Worm (Caenorhabditis elegans) whole organism, L4 larva: ENCODE measurements around the gene skr-19.

Source experiments
- F26F4.8 ChIP-seq: fragments of 200-800 bp; sonication (Bioruptor generic); conservative IDR thresholded peaks from 2 replicates; pipeline ENCODE4 v1.3.6; 2022; ENCODE audit warnings: missing genetic modification characterization, missing compliant biosample characterization
- F37D6.2 ChIP-seq: sonication (generic microtip); optimal IDR thresholded peaks from 2 replicates; lab custom pipeline; 2016; ENCODE audit warnings: mild to moderate bottlenecking, missing genetic modification characterization, missing compliant biosample characterization
- F49E8.2 ChIP-seq: sonication (generic microtip); optimal IDR thresholded peaks from 2 replicates; lab custom pipeline; 2016; ENCODE audit warnings: missing compliant biosample characterization, mild to moderate bottlenecking, missing genetic modification characterization, borderline replicate concordance
- R02D3.7 ChIP-seq: fragments of 150-350 bp; sonication (generic microtip); optimal IDR thresholded peaks from 3 replicates; lab custom pipeline; 2014; ENCODE audit warnings: missing biosample characterization, missing genetic modification characterization
- T26A8.4 ChIP-seq: fragments of 200-800 bp; sonication (Bioruptor generic); IDR thresholded peaks from 2 replicates; pipeline ENCODE4 v1.3.6; 2022; ENCODE audit warnings: missing genetic modification characterization, missing compliant biosample characterization
- Y75B8A.6 ChIP-seq: fragments of 200-800 bp; sonication (Bioruptor generic); IDR thresholded peaks from 2 replicates; pipeline ENCODE4 v1.3.6; 2022; ENCODE audit warnings: missing genetic modification reagents, missing genetic modification characterization, missing compliant biosample characterization
- ZK337.2 ChIP-seq: fragments of 200-800 bp; sonication (Bioruptor generic); IDR thresholded peaks from 2 replicates; pipeline ENCODE4 v1.3.6; 2022; ENCODE audit warnings: missing genetic modification reagents, missing genetic modification characterization, missing compliant biosample characterization
- aha-1 ChIP-seq: fragments of 150-350 bp; peaks from one replicate; lab custom pipeline; 2014; ENCODE audit warnings: missing biosample characterization, missing genetic modification characterization
- aly-2 ChIP-seq: sonication (generic microtip); optimal IDR thresholded peaks from 2 replicates; lab custom pipeline; 2018; ENCODE audit warnings: missing biosample characterization, missing genetic modification characterization
- ama-1 ChIP-seq: fragments of 150-350 bp; optimal IDR thresholded peaks from 2 replicates; lab custom pipeline; 2014; ENCODE audit warnings: inconsistent platforms, mixed read lengths
- attf-4 ChIP-seq: sonication (generic microtip); optimal IDR thresholded peaks from 3 replicates; lab custom pipeline; 2017; ENCODE audit warnings: missing biosample characterization, missing genetic modification characterization
- ceh-20 ChIP-seq: fragments of 200-800 bp; sonication (Bioruptor generic); IDR thresholded peaks from 2 replicates; pipeline ENCODE4 v1.3.6; 2022; ENCODE audit warnings: missing genetic modification reagents, missing genetic modification characterization, missing compliant biosample characterization
- ceh-62 ChIP-seq: sonication (generic microtip); optimal IDR thresholded peaks from 2 replicates; lab custom pipeline; 2017; ENCODE audit warnings: missing biosample characterization, missing genetic modification characterization
- daf-12 ChIP-seq: fragments of 150-350 bp; optimal IDR thresholded peaks from 2 replicates; lab custom pipeline; 2014; ENCODE audit warnings: missing biosample characterization, missing genetic modification reagents, missing genetic modification characterization
- daf-16 ChIP-seq, 3 experiments: sonication (generic microtip); optimal IDR thresholded peaks; 2 replicates each; lab custom pipeline; 2016 to 2017; ENCODE audit warnings: missing genetic modification characterization in 3 of 3, missing genetic modification reagents in 3 of 3, mild to moderate bottlenecking in 2 of 3, missing compliant biosample characterization in 2 of 3, missing biosample characterization in 1 of 3, moderate library complexity in 1 of 3
- daf-19 ChIP-seq: fragments of 200-800 bp; sonication (Bioruptor generic); conservative IDR thresholded peaks from 2 replicates; pipeline ENCODE4 v1.3.6; 2022; ENCODE audit warnings: missing genetic modification characterization, missing compliant biosample characterization
- dmd-6 ChIP-seq: fragments of 200-800 bp; sonication (Bioruptor generic); IDR thresholded peaks from 2 replicates; pipeline ENCODE4 v1.3.6; 2022; ENCODE audit warnings: missing genetic modification reagents, missing genetic modification characterization, missing compliant biosample characterization
- egl-27 ChIP-seq: sonication (generic microtip); optimal IDR thresholded peaks from 3 replicates; lab custom pipeline; 2017; ENCODE audit warnings: missing biosample characterization, missing genetic modification reagents, missing genetic modification characterization
- fkh-10 ChIP-seq: fragments of 150-350 bp; optimal IDR thresholded peaks from 2 replicates; lab custom pipeline; 2014; ENCODE audit warnings: missing biosample characterization, missing genetic modification reagents, missing genetic modification characterization
- hlh-30 ChIP-seq: sonication (generic microtip); optimal IDR thresholded peaks from 2 replicates; lab custom pipeline; 2017; ENCODE audit warnings: antibody characterized with exemption, mild to moderate bottlenecking, missing genetic modification characterization, missing compliant biosample characterization; ENCODE audit not compliant: insufficient read depth
- lim-7 ChIP-seq: fragments of 200-800 bp; sonication (Bioruptor generic); IDR thresholded peaks from 2 replicates; pipeline ENCODE4 v1.3.6; 2022; ENCODE audit warnings: missing genetic modification characterization, missing compliant biosample characterization
- lin-13 ChIP-seq: fragments of 150-350 bp; optimal IDR thresholded peaks from 2 replicates; lab custom pipeline; 2014; ENCODE audit warnings: missing biosample characterization, missing genetic modification reagents, missing genetic modification characterization
- lin-38 ChIP-seq: fragments of 200-800 bp; sonication (Bioruptor generic); IDR thresholded peaks from 2 replicates; pipeline ENCODE4 v1.3.6; 2022; ENCODE audit warnings: missing genetic modification reagents, missing genetic modification characterization, missing compliant biosample characterization
- lir-3 ChIP-seq: sonication (generic microtip); optimal IDR thresholded peaks from 2 replicates; lab custom pipeline; 2016; ENCODE audit warnings: mild to moderate bottlenecking, missing genetic modification characterization, missing compliant biosample characterization
- mes-2 ChIP-seq: sonication (generic microtip); optimal IDR thresholded peaks from 2 replicates; lab custom pipeline; 2016; ENCODE audit warnings: missing genotype, mild to moderate bottlenecking, missing genetic modification characterization, missing compliant biosample characterization; ENCODE audit not compliant: poor library complexity, severe bottlenecking
- mxl-2 ChIP-seq: fragments of 200-800 bp; sonication (Bioruptor generic); conservative IDR thresholded peaks from 2 replicates; pipeline ENCODE4 v1.3.6; 2022; ENCODE audit warnings: missing genetic modification reagents, missing genetic modification characterization, missing compliant biosample characterization
- mxl-3 ChIP-seq: fragments of 200-800 bp; sonication (Bioruptor generic); optimal IDR thresholded peaks from 2 replicates; lab custom pipeline; 2018; ENCODE audit warnings: mild to moderate bottlenecking, missing genetic modification characterization, missing compliant biosample characterization
- nhr-10 ChIP-seq: fragments of 150-350 bp; optimal IDR thresholded peaks from 2 replicates; lab custom pipeline; 2014; ENCODE audit warnings: missing biosample characterization, missing genetic modification characterization
- nhr-102 ChIP-seq: sonication (generic microtip); optimal IDR thresholded peaks from 2 replicates; lab custom pipeline; 2016; ENCODE audit warnings: mild to moderate bottlenecking, missing genetic modification characterization, moderate library complexity, missing compliant biosample characterization
- nhr-11 ChIP-seq: fragments of 150-350 bp; optimal IDR thresholded peaks from 2 replicates; lab custom pipeline; 2014; ENCODE audit warnings: missing biosample characterization, missing genetic modification characterization
- nhr-25 ChIP-seq: sonication (generic microtip); optimal IDR thresholded peaks from 2 replicates; lab custom pipeline; 2017; ENCODE audit warnings: missing genetic modification characterization, mild to moderate bottlenecking, missing compliant biosample characterization, antibody characterized with exemption, moderate library complexity, borderline replicate concordance; ENCODE audit not compliant: insufficient read depth
- nhr-28 ChIP-seq: fragments of 150-350 bp; optimal IDR thresholded peaks from 2 replicates; lab custom pipeline; 2014; ENCODE audit warnings: missing biosample characterization, missing genetic modification characterization
- nhr-41 ChIP-seq: fragments of 200-800 bp; sonication (Bioruptor generic); IDR thresholded peaks from 2 replicates; pipeline ENCODE4 v1.3.6; 2022; ENCODE audit warnings: missing genetic modification reagents, missing genetic modification characterization, missing compliant biosample characterization
- nhr-48 ChIP-seq: sonication (generic microtip); optimal IDR thresholded peaks from 2 replicates; lab custom pipeline; 2016; ENCODE audit warnings: mild to moderate bottlenecking, missing genetic modification characterization, missing compliant biosample characterization
- nhr-77 ChIP-seq: fragments of 150-350 bp; optimal IDR thresholded peaks from 2 replicates; lab custom pipeline; 2014; ENCODE audit warnings: missing biosample characterization, missing genetic modification characterization
- pha-4 ChIP-seq, 2 experiments: fragments of 150-350 bp in 1 of 2; fragments of 200-800 bp in 1 of 2; sonication (Bioruptor generic) in 1 of 2; IDR thresholded peaks in 1 of 2; optimal IDR thresholded peaks in 1 of 2; 2 replicates each; pipeline versions ENCODE4 v1.3.6 to Lab custom; 2014 to 2022; ENCODE audit warnings: missing genetic modification characterization in 2 of 2, missing genetic modification reagents in 2 of 2, missing biosample characterization in 1 of 2, missing compliant biosample characterization in 1 of 2
- rbr-2 ChIP-seq: sonication (generic microtip); optimal IDR thresholded peaks from 2 replicates; lab custom pipeline; 2016; ENCODE audit warnings: missing genotype, missing genetic modification characterization, missing compliant biosample characterization
- spr-3 ChIP-seq: fragments of 200-800 bp; sonication (Bioruptor generic); optimal IDR thresholded peaks from 2 replicates; lab custom pipeline; 2018; ENCODE audit warnings: mild to moderate bottlenecking, missing genetic modification characterization, missing compliant biosample characterization
- tra-1 ChIP-seq: fragments of 200-800 bp; sonication (Bioruptor generic); IDR thresholded peaks from 2 replicates; pipeline ENCODE4 v1.3.6; 2022; ENCODE audit warnings: missing genetic modification reagents, missing genetic modification characterization, missing compliant biosample characterization
- unc-62 ChIP-seq, 3 experiments: fragments of 150-350 bp in 1 of 3; sonication (generic microtip); optimal IDR thresholded peaks in 2 of 3; peaks in 1 of 3; 1 replicate in 1 of 3; 2 replicates in 2 of 3; lab custom pipeline; 2014 to 2017; ENCODE audit warnings: missing biosample characterization in 3 of 3, missing genetic modification characterization in 3 of 3, missing genetic modification reagents in 3 of 3, missing genotype in 1 of 3
- ztf-11 ChIP-seq: fragments of 150-350 bp; optimal IDR thresholded peaks from 2 replicates; lab custom pipeline; 2014; ENCODE audit warnings: missing biosample characterization, missing genetic modification characterization
- ztf-7 ChIP-seq: fragments of 150-350 bp; optimal IDR thresholded peaks from 2 replicates; lab custom pipeline; 2014; ENCODE audit warnings: missing biosample characterization, missing genetic modification characterization

The skr-19 gene

ce11 chrX:13200312-13200711, 24.2 kb downstream of the skr-19 start:
- no peak for TF ChIP-seq T26A8.4 (GFP tag; lab: Robert Waterston, UW)
- peak; percentile 57 for TF ChIP-seq aha-1 (tag; lab: Kevin White, UChicago)
- peak in 1 of 2 experiments; percentile 50 for TF ChIP-seq unc-62 (GFP tag; optimal IDR thresholded peaks at IDR 0.05 in 1 of 2; lab: Kevin White, UChicago)
- TF ChIP-seq unc-62 (tag; optimal IDR thresholded peaks at IDR 0.05; lab: Kevin White, UChicago): no peak
- TF ChIP-seq pha-4 (GFP tag; IDR thresholded peaks at IDR 0.05; lab: Robert Waterston, UW): no peak
- TF ChIP-seq pha-4 (tag; optimal IDR thresholded peaks at IDR 0.05; lab: Kevin White, UChicago): no peak
- no peak for TF ChIP-seq mes-2 (tag; lab: Kevin White, UChicago)
- no peak for TF ChIP-seq spr-3 (GFP tag; lab: Kevin White, UChicago)
- TF ChIP-seq Y75B8A.6 (GFP tag; lab: Robert Waterston, UW): no peak
- peak in 1 of 2 experiments; percentile 24 for TF ChIP-seq daf-16 (GFP tag; optimal IDR thresholded peaks at IDR 0.05; lab: Kevin White, UChicago)
- TF ChIP-seq daf-16 (tag; optimal IDR thresholded peaks at IDR 0.05; lab: Kevin White, UChicago): no peak

DNA sequence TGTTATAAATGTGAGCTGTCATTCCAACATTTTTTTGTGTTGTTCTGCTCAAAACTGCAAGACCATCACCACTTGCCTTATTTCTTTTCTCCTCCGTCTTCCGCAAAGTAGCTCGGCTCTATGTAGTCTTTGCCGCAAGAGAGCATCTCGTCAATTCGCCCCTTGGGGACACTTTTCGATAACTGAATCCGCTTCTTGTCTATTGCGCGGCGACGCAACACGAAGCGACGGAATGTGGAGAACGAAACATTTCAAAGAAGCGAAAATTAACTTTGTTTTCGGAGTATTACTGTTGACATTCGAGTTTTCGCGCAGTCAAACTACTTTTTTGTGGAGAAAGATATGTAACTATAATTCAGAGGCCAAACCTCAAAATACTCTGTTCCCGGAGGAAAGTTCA, 26.4 kb downstream of the skr-19 start:
- TF ChIP-seq unc-62 (GFP tag; optimal IDR thresholded peaks at IDR 0.05 in 1 of 2; lab: Kevin White, UChicago) (peak in 1 of 2 experiments; percentile 64), unc-62 (tag; optimal IDR thresholded peaks at IDR 0.05; lab: Kevin White, UChicago) (no peak), ceh-62 (tag; lab: Kevin White, UChicago) (no peak), ztf-11 (tag; lab: Kevin White, UChicago) (no peak)
- TF ChIP-seq, all 104 proteins: peak for 1

DNA sequence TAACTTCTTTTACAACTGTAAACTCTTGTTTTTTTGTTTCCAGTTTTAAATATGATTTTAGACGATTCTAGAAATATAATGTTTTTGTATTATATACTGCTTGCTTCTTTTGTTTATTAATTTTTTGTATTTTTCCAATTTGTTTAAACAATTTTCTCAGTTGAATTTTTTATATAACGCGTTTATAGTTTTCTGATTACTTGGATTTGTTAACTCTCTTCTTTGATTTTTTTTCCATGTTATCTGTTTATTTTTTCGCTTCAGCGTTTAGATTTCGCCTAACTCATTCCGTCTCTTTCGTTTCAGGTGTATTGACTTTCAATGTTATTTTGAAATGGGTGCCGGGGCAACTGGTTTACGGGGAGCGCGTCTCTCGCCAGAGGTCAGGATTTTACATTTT, 33.6 kb downstream of the skr-19 start, which contains the start of gene gpa-6:
Gene gpa-6, plus strand, starts transcription at position 301 of the 400 bp plus-strand sequence.
- no peak for TF ChIP-seq unc-62 (GFP tag; optimal IDR thresholded peaks at IDR 0.05 in 1 of 2; lab: Kevin White, UChicago)
- TF ChIP-seq unc-62 (tag; optimal IDR thresholded peaks at IDR 0.05; lab: Kevin White, UChicago): no peak
- TF ChIP-seq egl-27 (tag; lab: Kevin White, UChicago): no peak
- TF ChIP-seq F49E8.2 (tag; lab: Kevin White, UChicago): no peak
- TF ChIP-seq nhr-102 (tag; lab: Kevin White, UChicago): no peak
- no peak for TF ChIP-seq nhr-25
- TF ChIP-seq lin-38 (GFP tag; lab: Robert Waterston, UW): no peak

ce11 chrX:13189861-13190260, 34.6 kb downstream of the skr-19 start, which contains the start of gene cwp-5:
cwp-5 (minus strand) TSS chrX:13189961.
- TF ChIP-seq F26F4.8 (GFP tag; lab: Robert Waterston, UW) (no peak), attf-4 (tag; lab: Kevin White, UChicago) (no peak), nhr-77 (no peak), lim-7 (GFP tag; lab: Robert Waterston, UW) (no peak), daf-19 (GFP tag; lab: Robert Waterston, UW) (no peak), ceh-62 (tag; lab: Kevin White, UChicago) (no peak), F37D6.2 (tag; lab: Kevin White, UChicago) (no peak), mxl-3 (GFP tag; lab: Kevin White, UChicago) (no peak), lir-3 (no peak), pha-4 (GFP tag; IDR thresholded peaks at IDR 0.05; lab: Robert Waterston, UW) (no peak), pha-4 (tag; optimal IDR thresholded peaks at IDR 0.05; lab: Kevin White, UChicago) (no peak), rbr-2 (tag; lab: Kevin White, UChicago) (no peak), ztf-7 (tag; lab: Kevin White, UChicago) (no peak), tra-1 (GFP tag; lab: Robert Waterston, UW) (no peak)

DNA sequence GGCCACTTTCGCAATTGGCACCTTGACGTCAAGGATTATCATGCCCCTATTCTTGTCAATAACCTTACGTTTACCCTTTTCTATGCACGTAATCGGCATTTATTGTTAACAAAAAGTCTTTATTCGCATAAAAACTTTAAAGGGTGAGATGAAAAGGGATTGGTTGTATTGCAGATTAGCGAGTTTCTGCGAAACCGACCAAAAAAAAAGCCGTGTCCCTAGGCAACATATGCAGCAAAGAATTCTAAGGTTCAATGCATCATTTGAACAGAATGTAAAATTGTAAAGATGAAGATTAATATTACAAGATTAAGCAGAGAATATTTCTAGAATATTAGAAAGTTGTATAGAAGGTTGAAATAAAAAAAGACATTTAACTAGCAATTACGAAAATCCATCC, 42.5 kb downstream of the skr-19 start:
- TF ChIP-seq mxl-2 (GFP tag; lab: Robert Waterston, UW) (no peak), nhr-11 (tag; lab: Kevin White, UChicago) (no peak), ztf-11 (tag; lab: Kevin White, UChicago) (no peak), nhr-48 (tag; lab: Kevin White, UChicago) (no peak), ama-1 (lab: Kevin White, UChicago) (no peak), T26A8.4 (GFP tag; lab: Robert Waterston, UW) (no peak), daf-12 (tag; lab: Kevin White, UChicago) (no peak), nhr-10 (tag; lab: Kevin White, UChicago) (no peak), aly-2 (tag; lab: Kevin White, UChicago) (no peak), lir-3 (no peak), fkh-10 (GFP tag; lab: Kevin White, UChicago) (no peak), ZK337.2 (GFP tag; lab: Robert Waterston, UW) (no peak), R02D3.7 (no peak), hlh-30 (tag; lab: Kevin White, UChicago) (no peak), nhr-28 (no peak), dmd-6 (GFP tag; lab: Robert Waterston, UW) (no peak), nhr-41 (GFP tag; lab: Robert Waterston, UW) (no peak), ceh-20 (GFP tag; lab: Robert Waterston, UW) (no peak), lin-13 (GFP tag; lab: Kevin White, UChicago) (no peak)
